Worm (Caenorhabditis elegans) whole organism, late embryonic: ENCODE measurements around the gene pqn-42.

Experiments used
- F13H6.1 ChIP-seq: sonication (generic microtip); optimal IDR thresholded peaks from 2 replicates; lab custom pipeline; 2016; ENCODE audit warnings: missing genetic modification characterization, missing compliant biosample characterization
- ceh-18 ChIP-seq: sonication (generic microtip); optimal IDR thresholded peaks from 2 replicates; lab custom pipeline; 2016; ENCODE audit warnings: missing genetic modification characterization, missing compliant biosample characterization
- ceh-24 ChIP-seq: sonication (generic microtip); optimal IDR thresholded peaks from 2 replicates; lab custom pipeline; 2016; ENCODE audit warnings: mild to moderate bottlenecking, missing genetic modification characterization, missing compliant biosample characterization
- ceh-45 ChIP-seq: fragments of 200-800 bp; sonication (Bioruptor generic); IDR thresholded peaks from 2 replicates; pipeline ENCODE4 v1.3.6; 2022; ENCODE audit warnings: missing genetic modification reagents, missing genetic modification characterization, missing compliant biosample characterization
- che-1 ChIP-seq: sonication (generic microtip); optimal IDR thresholded peaks from 2 replicates; lab custom pipeline; 2016; ENCODE audit warnings: mild to moderate bottlenecking, missing genetic modification characterization, missing compliant biosample characterization
- elt-2 ChIP-seq: sonication (generic microtip); optimal IDR thresholded peaks from 2 replicates; lab custom pipeline; 2016; ENCODE audit warnings: missing genetic modification reagents, missing genetic modification characterization, missing compliant biosample characterization
- fkh-10 ChIP-seq: fragments of 150-350 bp; optimal IDR thresholded peaks from 2 replicates; lab custom pipeline; 2014; ENCODE audit warnings: missing biosample characterization, missing genetic modification reagents, missing genetic modification characterization
- hlh-13 ChIP-seq: fragments of 200-800 bp; sonication (Bioruptor generic); optimal IDR thresholded peaks from 2 replicates; lab custom pipeline; 2018; ENCODE audit warnings: mild to moderate bottlenecking, missing genetic modification characterization, missing compliant biosample characterization
- hlh-30 ChIP-seq: sonication (generic microtip); optimal IDR thresholded peaks from 2 replicates; lab custom pipeline; 2017; ENCODE audit warnings: antibody characterized with exemption, missing genetic modification characterization, missing compliant biosample characterization; ENCODE audit not compliant: insufficient read depth
- nfya-1 ChIP-seq: sonication (generic microtip); optimal IDR thresholded peaks from 2 replicates; lab custom pipeline; 2017; ENCODE audit warnings: missing genetic modification characterization, mild to moderate bottlenecking, missing compliant biosample characterization, antibody characterized with exemption, moderate library complexity
- npax-4 ChIP-seq: sonication (generic microtip); optimal IDR thresholded peaks from 2 replicates; lab custom pipeline; 2016; ENCODE audit warnings: missing genetic modification characterization, missing compliant biosample characterization
- pha-4 ChIP-seq: fragments of 150-350 bp; optimal IDR thresholded peaks from 2 replicates; lab custom pipeline; 2018; ENCODE audit warnings: missing biosample characterization, missing genetic modification reagents, missing genetic modification characterization
- ttx-3 ChIP-seq: sonication (generic microtip); optimal IDR thresholded peaks from 2 replicates; lab custom pipeline; 2016; ENCODE audit warnings: missing genetic modification reagents, missing genetic modification characterization, missing compliant biosample characterization
- unc-3 ChIP-seq, 2 experiments: fragments of 200-800 bp in 1 of 2; sonication (Bioruptor generic) in 1 of 2; sonication (generic microtip) in 1 of 2; conservative IDR thresholded peaks in 1 of 2; optimal IDR thresholded peaks in 1 of 2; 2 replicates each; pipeline versions ENCODE4 v1.3.6 to Lab custom; 2016 to 2022; ENCODE audit warnings: missing compliant biosample characterization in 2 of 2, missing genetic modification characterization in 2 of 2, missing genetic modification reagents in 1 of 2

DNA sequence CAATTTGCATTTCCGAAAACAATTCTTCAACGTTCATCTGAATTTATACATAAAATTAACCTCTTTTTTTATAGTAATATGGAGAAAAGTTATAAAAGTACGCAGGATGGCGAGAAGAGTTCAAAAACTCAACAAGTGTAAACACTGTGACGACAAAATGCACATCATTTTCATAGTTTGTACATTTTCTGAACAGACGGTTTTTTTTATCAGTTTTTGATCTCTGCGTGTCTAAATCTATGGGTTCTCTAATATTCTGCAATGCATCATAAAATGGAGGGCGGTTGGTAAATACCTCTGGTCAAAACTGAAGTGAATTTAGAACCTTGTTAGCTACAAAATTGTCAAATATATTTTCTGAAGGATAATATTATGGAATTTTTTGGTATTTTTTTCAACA is 43.3 kb downstream of the pqn-42 start, which contains the start of gene fbxa-4:
- TF ChIP-seq npax-4 (tag; lab: Kevin White, UChicago), result no peak
- no peak for TF ChIP-seq pha-4 (tag; lab: Kevin White, UChicago)
- TF ChIP-seq ttx-3 (tag; lab: Kevin White, UChicago), result no peak
- TF ChIP-seq nfya-1 (tag; lab: Kevin White, UChicago), result no peak
- TF ChIP-seq ceh-24 (tag; lab: Kevin White, UChicago), result no peak
- TF ChIP-seq unc-3 (GFP tag; conservative IDR thresholded peaks at IDR 0.05; lab: Robert Waterston, UW), result no peak
- TF ChIP-seq unc-3 (tag; optimal IDR thresholded peaks at IDR 0.05; lab: Kevin White, UChicago), result no peak
- TF ChIP-seq hlh-13, result no peak
- TF ChIP-seq che-1, result no peak
- no peak for TF ChIP-seq ceh-18 (tag; lab: Kevin White, UChicago)
- no peak for TF ChIP-seq ceh-45 (GFP tag; lab: Robert Waterston, UW)
- no peak for TF ChIP-seq fkh-10 (GFP tag; lab: Kevin White, UChicago)
- no peak for TF ChIP-seq F13H6.1
- TF ChIP-seq elt-2 (tag; lab: Kevin White, UChicago), result no peak
- no peak for TF ChIP-seq hlh-30 (tag; lab: Kevin White, UChicago)
